Worm (Caenorhabditis elegans) whole organism, young adult: ENCODE measurements around the gene R11G10.4.

ENCODE experiments used
- F49E8.2 ChIP-seq: sonication (generic microtip); optimal IDR thresholded peaks from 3 replicates; lab custom pipeline; 2017; ENCODE audit warnings: missing genetic modification characterization, mild to moderate bottlenecking, missing compliant biosample characterization, antibody characterized with exemption, moderate library complexity; ENCODE audit not compliant: insufficient read depth
- F57C9.4 ChIP-seq: sonication (generic microtip); optimal IDR thresholded peaks from 2 replicates; lab custom pipeline; 2017; ENCODE audit warnings: mild to moderate bottlenecking, missing genetic modification characterization, missing compliant biosample characterization
- atf-7 ChIP-seq: sonication (generic microtip); optimal IDR thresholded peaks from 2 replicates; lab custom pipeline; 2017; ENCODE audit warnings: mild to moderate bottlenecking, missing genetic modification characterization, missing compliant biosample characterization
- dpl-1 ChIP-seq: fragments of 150-350 bp; optimal IDR thresholded peaks from 2 replicates; lab custom pipeline; 2014; ENCODE audit warnings: missing biosample characterization, missing genetic modification reagents, missing genetic modification characterization
- hlh-26 ChIP-seq: fragments of 200-800 bp; sonication (Bioruptor generic); conservative IDR thresholded peaks from 2 replicates; pipeline ENCODE4 v1.3.6; 2022; ENCODE audit warnings: missing genetic modification reagents, missing genetic modification characterization, missing compliant biosample characterization
- rpc-1 ChIP-seq, 2 experiments: fragments of 150-350 bp in 1 of 2; sonication (generic microtip) in 1 of 2; optimal IDR thresholded peaks; 2 replicates each; lab custom pipeline; 2014 to 2018; ENCODE audit warnings: missing biosample characterization in 1 of 2, missing genetic modification characterization in 1 of 2, missing genetic modification reagents in 1 of 2, missing genotype in 1 of 2

DNA sequence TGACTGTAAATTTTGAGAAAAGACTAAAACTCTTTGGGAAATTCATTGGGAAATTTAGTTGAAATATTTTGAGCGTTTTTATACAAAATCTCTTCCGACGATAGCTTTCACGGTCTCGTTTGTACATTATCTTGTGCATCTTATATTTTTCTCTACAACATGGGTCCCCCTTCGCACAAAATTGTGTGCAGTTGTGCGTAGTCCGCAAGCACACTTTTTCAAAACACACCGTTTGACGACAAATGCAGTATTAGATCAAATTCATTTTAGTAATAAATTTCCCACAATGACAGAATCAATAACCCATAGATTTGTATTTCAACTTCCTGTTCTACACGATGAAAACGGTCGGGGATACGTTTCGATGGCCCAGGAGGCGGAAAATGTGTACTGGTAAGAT, 48.6 kb upstream of the R11G10.4 start, which contains the start of gene F25H9.2:
- no peak for TF ChIP-seq F57C9.4 (tag; lab: Kevin White, UChicago)
- TF ChIP-seq rpc-1 (optimal IDR thresholded peaks at IDR 0.05; lab: Kevin White, UChicago): no peak
- no peak for TF ChIP-seq rpc-1 (tag; optimal IDR thresholded peaks at IDR 0.05; lab: Kevin White, UChicago)
- TF ChIP-seq F49E8.2 (tag; lab: Kevin White, UChicago): no peak
- no peak for TF ChIP-seq dpl-1
- TF ChIP-seq atf-7 (tag; lab: Kevin White, UChicago): no peak
- no peak for TF ChIP-seq hlh-26
